Fruit fly (Drosophila melanogaster) whole organism, wandering third instar larva: Measurements from ENCODE around the gene ThrRS.
A peak's percentile ranks its signal among the peaks of the same experiment; 100 is the strongest.

Experiments used
- Abd-B ChIP-seq: fragments of >200 bp; optimal IDR thresholded peaks from 2 replicates; lab custom pipeline; 2017; ENCODE audit warnings: missing biosample characterization, missing genetic modification characterization
- CG32264 ChIP-seq: fragments of 200-800 bp; sonication (Bioruptor generic); optimal IDR thresholded peaks from 2 replicates; lab custom pipeline; 2016; ENCODE audit warnings: missing biosample characterization, missing genetic modification characterization
- CG9705 ChIP-seq: fragments of 200-800 bp; sonication (Bioruptor generic); optimal IDR thresholded peaks from 2 replicates; lab custom pipeline; 2018; ENCODE audit warnings: missing biosample characterization, mild to moderate bottlenecking, missing genetic modification characterization
- CrebA ChIP-seq: fragments of 200-800 bp; sonication (Bioruptor generic); optimal IDR thresholded peaks from 2 replicates; lab custom pipeline; 2016; ENCODE audit warnings: missing biosample characterization, mild to moderate bottlenecking, missing genetic modification characterization, borderline replicate concordance
- Dfd ChIP-seq: fragments of >200 bp; optimal IDR thresholded peaks from 2 replicates; lab custom pipeline; 2017; ENCODE audit warnings: missing biosample characterization, missing genetic modification characterization
- Dif ChIP-seq: fragments of 200-275, 200-300 bp; sonication (Bioruptor generic); optimal IDR thresholded peaks from 2 replicates; lab custom pipeline; 2018; ENCODE audit warnings: missing biosample characterization, missing genetic modification characterization; ENCODE audit not compliant: partially characterized antibody
- HLH106 ChIP-seq: fragments of 200-800 bp; optimal IDR thresholded peaks from 3 replicates; lab custom pipeline; 2019; ENCODE audit warnings: missing biosample characterization, mild to moderate bottlenecking, missing genetic modification characterization, moderate library complexity
- Hnf4 ChIP-seq: fragments of 200-800 bp; sonication (Bioruptor generic); optimal IDR thresholded peaks from 2 replicates; lab custom pipeline; 2016; ENCODE audit warnings: missing biosample characterization, mild to moderate bottlenecking, missing genetic modification characterization
- Hr78 ChIP-seq: fragments of >200 bp; optimal IDR thresholded peaks from 2 replicates; lab custom pipeline; 2017; ENCODE audit warnings: missing biosample characterization, missing genetic modification characterization
- Hr83 ChIP-seq: fragments of 200-300 bp; sonication (Bioruptor generic); optimal IDR thresholded peaks from 2 replicates; lab custom pipeline; 2016; ENCODE audit warnings: missing biosample characterization, mild to moderate bottlenecking, missing genetic modification characterization, moderate library complexity; ENCODE audit not compliant: poor library complexity, severe bottlenecking
- Jra ChIP-seq: sonication (Bioruptor generic); optimal IDR thresholded peaks from 2 replicates; lab custom pipeline; 2016; ENCODE audit warnings: missing biosample characterization, missing genetic modification characterization
- Mio ChIP-seq: sonication (Bioruptor generic); optimal IDR thresholded peaks from 2 replicates; lab custom pipeline; 2016; ENCODE audit warnings: missing biosample characterization, missing genetic modification characterization
- Myc ChIP-seq: fragments of >200 bp; optimal IDR thresholded peaks from 2 replicates; lab custom pipeline; 2017
- OdsH ChIP-seq: fragments of 200-800 bp; sonication (Bioruptor generic); optimal IDR thresholded peaks from 2 replicates; lab custom pipeline; 2016; ENCODE audit warnings: missing biosample characterization, mild to moderate bottlenecking, missing genetic modification characterization
- Rel ChIP-seq, 2 experiments: fragments of 200-800 bp; sonication (Bioruptor generic) in 1 of 2; optimal IDR thresholded peaks; 2 replicates in 1 of 2; 3 replicates in 1 of 2; lab custom pipeline; 2016 to 2019; ENCODE audit warnings: mild to moderate bottlenecking in 2 of 2, missing biosample characterization in 2 of 2, missing genetic modification characterization in 2 of 2, moderate library complexity in 1 of 2
- Sp1 ChIP-seq: fragments of 200-800 bp; sonication (Bioruptor generic); optimal IDR thresholded peaks from 3 replicates; lab custom pipeline; 2019; ENCODE audit warnings: missing biosample characterization, mild to moderate bottlenecking, missing genetic modification characterization, moderate library complexity
- Vsx2 ChIP-seq: fragments of 200-300, 225-300 bp; sonication (Bioruptor generic); optimal IDR thresholded peaks from 2 replicates; lab custom pipeline; 2018; ENCODE audit warnings: missing biosample characterization, missing genetic modification characterization; ENCODE audit not compliant: partially characterized antibody
- br ChIP-seq: fragments of 200-800 bp; sonication (Bioruptor generic); optimal IDR thresholded peaks from 2 replicates; lab custom pipeline; 2016; ENCODE audit warnings: missing biosample characterization, missing genetic modification characterization
- brk ChIP-seq: fragments of 200-800 bp; sonication (Bioruptor generic); optimal IDR thresholded peaks from 2 replicates; lab custom pipeline; 2016; ENCODE audit warnings: missing biosample characterization, mild to moderate bottlenecking, missing genetic modification characterization
- dl ChIP-seq, 2 experiments: fragments of 175-275, 200-275 bp in 1 of 2; fragments of 200-275 bp in 1 of 2; sonication (Bioruptor generic); optimal IDR thresholded peaks; lab custom pipeline; 2018; ENCODE audit warnings: mild to moderate bottlenecking in 2 of 2, missing biosample characterization in 2 of 2, missing genetic modification characterization in 2 of 2, moderate library complexity in 2 of 2; ENCODE audit not compliant: partially characterized antibody in 2 of 2, insufficient read depth in 1 of 2
- dmrt93B ChIP-seq: fragments of 200-800 bp; sonication (Bioruptor generic); optimal IDR thresholded peaks from 2 replicates; lab custom pipeline; 2018; ENCODE audit warnings: missing biosample characterization, mild to moderate bottlenecking, missing genetic modification characterization
- ey ChIP-seq: fragments of 200-800 bp; sonication (Bioruptor generic); optimal IDR thresholded peaks from 2 replicates; lab custom pipeline; 2016; ENCODE audit warnings: missing biosample characterization, missing genetic modification characterization
- foxo ChIP-seq, 2 experiments: fragments of 200-800 bp; sonication (Bioruptor generic); optimal IDR thresholded peaks; 2 replicates in 1 of 2; 3 replicates in 1 of 2; lab custom pipeline; 2016 to 2017; ENCODE audit warnings: missing biosample characterization in 2 of 2, missing genetic modification characterization in 2 of 2
- fru ChIP-seq: fragments of 200-800 bp; sonication (Bioruptor generic); optimal IDR thresholded peaks from 3 replicates; lab custom pipeline; 2016; ENCODE audit warnings: missing biosample characterization, mild to moderate bottlenecking, missing genetic modification characterization
- h ChIP-seq: fragments of 200-800 bp; sonication (Bioruptor generic); optimal IDR thresholded peaks from 3 replicates; lab custom pipeline; 2016; ENCODE audit warnings: missing biosample characterization, mild to moderate bottlenecking, missing genetic modification characterization
- lola ChIP-seq: fragments of >200 bp; optimal IDR thresholded peaks from 2 replicates; lab custom pipeline; 2017; ENCODE audit warnings: missing biosample characterization, missing genetic modification characterization
- psq ChIP-seq: fragments of 200-800 bp; sonication (Bioruptor generic); optimal IDR thresholded peaks from 3 replicates; lab custom pipeline; 2017; ENCODE audit warnings: missing biosample characterization, mild to moderate bottlenecking, missing genetic modification characterization, moderate library complexity
- rgr ChIP-seq: fragments of 200-800 bp; sonication (Bioruptor generic); optimal IDR thresholded peaks from 3 replicates; lab custom pipeline; 2016; ENCODE audit warnings: missing biosample characterization, mild to moderate bottlenecking, missing genetic modification characterization
- sage ChIP-seq: fragments of 200-800 bp; sonication (Bioruptor generic); optimal IDR thresholded peaks from 2 replicates; lab custom pipeline; 2016; ENCODE audit warnings: missing biosample characterization, mild to moderate bottlenecking, missing genetic modification characterization
- sv ChIP-seq: fragments of 200-800 bp; sonication (Bioruptor generic); optimal IDR thresholded peaks from 3 replicates; lab custom pipeline; 2016; ENCODE audit warnings: missing biosample characterization, missing genetic modification characterization
- tai ChIP-seq: sonication (Bioruptor generic); optimal IDR thresholded peaks from 2 replicates; lab custom pipeline; 2016; ENCODE audit warnings: missing biosample characterization, missing genetic modification characterization
- usp ChIP-seq: fragments of >200 bp; optimal IDR thresholded peaks from 2 replicates; lab custom pipeline; 2017; ENCODE audit warnings: missing biosample characterization, missing genetic modification characterization
- woc ChIP-seq: sonication (Bioruptor generic); optimal IDR thresholded peaks from 2 replicates; lab custom pipeline; 2016; ENCODE audit warnings: missing biosample characterization, mild to moderate bottlenecking, missing genetic modification characterization

The ThrRS gene

DNA sequence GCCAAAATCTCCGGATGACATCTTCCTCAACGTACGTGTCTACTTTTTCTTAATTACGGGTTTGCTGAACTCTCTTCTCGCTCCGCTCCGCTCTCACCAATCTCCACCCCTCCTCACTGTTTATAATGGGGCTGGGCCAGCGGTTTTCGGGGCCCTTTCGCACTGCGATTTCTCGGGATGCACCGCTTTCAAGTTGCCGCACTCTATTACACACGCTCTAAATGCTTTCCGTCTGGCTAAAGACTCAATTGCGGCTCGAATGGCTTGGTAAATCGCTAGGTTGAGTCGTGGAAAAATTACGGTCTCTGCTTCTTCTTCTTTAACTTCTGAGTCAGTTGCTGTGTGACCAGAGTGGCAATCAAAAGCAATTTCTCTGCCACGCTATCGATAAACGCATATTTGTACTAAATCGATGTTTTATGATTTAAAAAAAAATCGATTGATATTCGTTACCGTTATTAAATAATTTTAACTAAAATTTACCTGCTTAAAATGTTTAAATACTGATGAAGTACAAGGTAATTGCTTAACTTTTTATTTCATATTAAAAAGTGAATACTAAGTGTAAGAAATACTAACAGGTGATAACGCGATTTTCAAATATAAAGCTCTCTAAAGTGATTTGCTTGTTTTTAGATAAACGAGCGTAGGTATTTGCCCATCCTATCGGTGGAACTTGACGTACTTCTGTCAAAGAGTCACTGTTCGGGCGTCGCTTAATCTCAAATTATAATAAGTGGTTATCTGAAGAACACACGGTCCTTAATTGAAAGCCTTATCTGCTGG is 5.4 kb downstream of the ThrRS start, which contains the start of the genes Rab6 and Phae1:
Gene Rab6, minus strand, starts transcription at position 338 of the 786 bp plus-strand sequence.
Gene Phae1, plus strand, starts transcription at position 639 of the 786 bp plus-strand sequence.
- TF ChIP-seq h (GFP tag; lab: Kevin White, UChicago) (peak; percentile 34), fru (GFP tag; lab: Kevin White, UChicago) (no peak), Rel (GFP tag; optimal IDR thresholded peaks at IDR 0.05; lab: Kevin White, UChicago) (no peak), Rel (tag; optimal IDR thresholded peaks at IDR 0.05; lab: Kevin White, UChicago) (peak; percentile 54), Jra (GFP tag; lab: Kevin White, UChicago) (peak; percentile 46), Vsx2 (GFP tag; lab: Kevin White, UChicago) (no peak), sv (GFP tag; lab: Kevin White, UChicago) (no peak), CG9705 (GFP tag; lab: Kevin White, UChicago) (no peak), sage (GFP tag; lab: Kevin White, UChicago) (no peak), Sp1 (GFP tag; lab: Kevin White, UChicago) (peak; percentile 28)

DNA sequence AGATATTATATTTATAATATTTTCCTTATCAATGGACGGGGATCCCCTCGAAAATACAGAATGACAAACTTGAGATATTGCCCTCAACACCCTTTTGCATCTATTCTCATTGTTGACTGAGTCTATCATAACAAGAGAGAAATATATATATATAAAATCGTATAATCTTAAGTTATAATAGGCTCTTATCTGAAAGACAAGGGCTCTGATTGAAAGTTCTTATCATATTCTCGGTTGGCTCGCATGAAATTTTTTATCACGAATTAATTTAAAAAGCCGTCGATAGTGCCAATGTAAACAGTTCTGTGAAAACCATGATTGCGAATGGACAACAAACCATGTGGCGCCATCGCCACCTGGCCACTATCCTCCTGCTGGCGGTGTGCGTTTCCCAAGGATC is 7.3 kb downstream of the ThrRS start, which contains the start of gene Phae2:
Gene Phae2, plus strand, starts transcription at position 301 of the 400 bp plus-strand sequence.
- TF ChIP-seq fru (GFP tag; lab: Kevin White, UChicago), result no peak
- no peak for TF ChIP-seq Hnf4
- TF ChIP-seq Dfd (GFP tag; lab: Kevin White, UChicago), result no peak
- TF ChIP-seq Hr78 (GFP tag; lab: Kevin White, UChicago), result no peak
- no peak for TF ChIP-seq dmrt93B (GFP tag; lab: Kevin White, UChicago)
- TF ChIP-seq Mio (GFP tag; lab: Kevin White, UChicago), result no peak
- TF ChIP-seq Jra (GFP tag; lab: Kevin White, UChicago), result no peak

DNA sequence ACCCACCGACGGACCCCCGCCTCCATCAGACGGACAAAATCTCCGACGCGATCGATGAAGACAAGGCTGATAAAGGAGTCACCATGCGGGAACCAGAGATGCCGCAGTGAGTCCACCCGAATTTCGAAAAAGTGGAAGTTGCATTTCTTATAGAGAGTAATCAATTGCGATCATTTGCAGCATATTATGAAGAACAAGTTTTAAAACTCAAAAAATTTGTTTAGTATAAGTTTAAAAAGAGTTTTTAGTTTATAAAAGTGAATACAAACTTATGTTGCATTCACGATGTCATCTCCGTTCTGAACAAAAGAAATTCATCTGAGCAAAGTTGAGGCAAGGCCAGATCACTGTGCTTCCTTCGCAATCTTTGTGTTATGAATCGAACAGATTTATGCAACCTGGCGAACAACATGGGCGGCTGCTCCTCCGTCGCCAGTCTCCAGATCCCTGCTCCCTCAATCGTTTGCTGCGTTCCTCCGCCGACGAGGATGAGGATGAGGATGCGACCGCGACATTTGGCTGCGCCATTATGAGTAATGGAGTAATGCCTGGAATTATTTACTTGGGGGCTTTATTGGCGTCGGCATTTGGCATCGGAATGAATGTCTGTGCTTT is 9.5 kb downstream of the ThrRS start:
- TF ChIP-seq psq (peak; percentile 46), h (GFP tag; lab: Kevin White, UChicago) (peak; percentile 45), dl (GFP tag; optimal IDR thresholded peaks at IDR 0.05; lab: Kevin White, UChicago; ENCODE audit: insufficient read depth in 1 of 2, partially characterized antibody in 2 of 2) (no peak), OdsH (GFP tag; lab: Kevin White, UChicago) (peak; percentile 49), Vsx2 (GFP tag; lab: Kevin White, UChicago) (no peak), woc (GFP tag; lab: Kevin White, UChicago) (peak; percentile 87), sage (GFP tag; lab: Kevin White, UChicago) (no peak), fru (GFP tag; lab: Kevin White, UChicago) (peak; percentile 87), HLH106 (tag; lab: Kevin White, UChicago) (peak; percentile 47), CG32264 (no peak), Myc (peak; percentile 12), Mio (GFP tag; lab: Kevin White, UChicago) (no peak), foxo (GFP tag; optimal IDR thresholded peaks at IDR 0.05; lab: Kevin White, UChicago) (peak in 1 of 2 experiments; percentile 21), ey (peak; percentile 51), Abd-B (no peak), sv (GFP tag; lab: Kevin White, UChicago) (no peak), Hnf4 (peak; percentile 39), lola (GFP tag; lab: Kevin White, UChicago) (no peak), Dif (no peak), CG9705 (GFP tag; lab: Kevin White, UChicago) (no peak), rgr (GFP tag; lab: Kevin White, UChicago) (peak; percentile 12), dmrt93B (GFP tag; lab: Kevin White, UChicago) (no peak), Sp1 (GFP tag; lab: Kevin White, UChicago) (peak; percentile 47), br (GFP tag; lab: Kevin White, UChicago) (peak; percentile 56), Hr83 (no peak), Hr78 (GFP tag; lab: Kevin White, UChicago) (no peak)

DNA sequence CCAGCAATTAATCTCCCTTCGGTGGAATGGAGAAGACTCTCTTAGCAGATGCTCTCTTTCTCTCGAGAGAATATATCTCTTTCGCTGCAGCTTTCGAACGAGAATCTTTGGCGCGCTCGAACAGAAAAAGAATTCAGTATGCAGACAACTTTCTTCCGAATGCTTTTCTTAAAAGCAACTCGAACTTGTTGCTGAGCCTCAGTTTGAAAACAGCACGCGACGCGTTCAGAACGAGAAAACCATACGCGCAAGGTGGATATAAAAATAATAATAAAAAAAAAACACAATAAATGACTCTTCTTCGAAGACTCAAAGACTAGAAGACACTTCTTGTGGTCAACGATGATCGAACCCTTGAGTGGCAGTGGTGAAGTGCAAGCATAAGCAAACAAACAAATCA is 10.6 kb downstream of the ThrRS start, which contains the start of gene CG17211:
Gene CG17211, plus strand, starts transcription at position 202 of the 400 bp plus-strand sequence.
- TF ChIP-seq psq (no peak), Myc (no peak), sv (GFP tag; lab: Kevin White, UChicago) (no peak), brk (GFP tag; lab: Kevin White, UChicago) (no peak), usp (GFP tag; lab: Kevin White, UChicago) (no peak), Rel (GFP tag; optimal IDR thresholded peaks at IDR 0.05; lab: Kevin White, UChicago) (no peak), Rel (tag; optimal IDR thresholded peaks at IDR 0.05; lab: Kevin White, UChicago) (no peak), HLH106 (tag; lab: Kevin White, UChicago) (no peak), br (GFP tag; lab: Kevin White, UChicago) (no peak), Mio (GFP tag; lab: Kevin White, UChicago) (no peak), CG9705 (GFP tag; lab: Kevin White, UChicago) (no peak), woc (GFP tag; lab: Kevin White, UChicago) (no peak), CrebA (no peak), sage (GFP tag; lab: Kevin White, UChicago) (no peak), tai (GFP tag; lab: Kevin White, UChicago) (no peak), Abd-B (no peak)
